Fruit fly (Drosophila melanogaster) whole organism, prepupa: ENCODE data around the gene Tm2.

ENCODE experiments used
- Blimp-1 ChIP-seq: fragments of 200-800 bp; sonication (Bioruptor generic); optimal IDR thresholded peaks from 3 replicates; lab custom pipeline; 2017; ENCODE audit warnings: missing biosample characterization, missing genetic modification characterization, mild to moderate bottlenecking, moderate library complexity, missing genetic modification reagents
- CG10631 ChIP-seq: fragments of 200-800 bp; sonication (Bioruptor generic); optimal IDR thresholded peaks from 2 replicates; lab custom pipeline; 2016; ENCODE audit warnings: missing biosample characterization, missing genetic modification characterization
- CG11762 ChIP-seq: fragments of 200-800 bp; sonication (Bioruptor generic); optimal IDR thresholded peaks from 3 replicates; lab custom pipeline; 2016; ENCODE audit warnings: missing biosample characterization, missing genetic modification characterization; ENCODE audit not compliant: insufficient read depth
- CG1621 ChIP-seq: fragments of 200-800 bp; sonication (Bioruptor generic); optimal IDR thresholded peaks from 3 replicates; lab custom pipeline; 2018; ENCODE audit warnings: missing biosample characterization, mild to moderate bottlenecking, missing genetic modification characterization
- CG16779 ChIP-seq: fragments of 200-800 bp; sonication (Bioruptor generic); optimal IDR thresholded peaks from 3 replicates; lab custom pipeline; 2017; ENCODE audit warnings: missing biosample characterization, mild to moderate bottlenecking, missing genetic modification characterization
- CG3032 ChIP-seq: fragments of 200-800 bp; optimal IDR thresholded peaks from 2 replicates; lab custom pipeline; 2019; ENCODE audit warnings: missing biosample characterization, mild to moderate bottlenecking, missing genetic modification characterization, moderate library complexity
- CG34406 ChIP-seq: fragments of 200-800 bp; sonication (Bioruptor generic); optimal IDR thresholded peaks from 3 replicates; lab custom pipeline; 2016; ENCODE audit warnings: missing biosample characterization, missing genetic modification characterization
- CG3919 ChIP-seq: fragments of 200-800 bp; sonication (Bioruptor generic); optimal IDR thresholded peaks from 3 replicates; lab custom pipeline; 2016; ENCODE audit warnings: missing biosample characterization, missing genetic modification characterization
- CG6276 ChIP-seq: fragments of 200-800 bp; sonication (Bioruptor generic); optimal IDR thresholded peaks from 2 replicates; lab custom pipeline; 2017; ENCODE audit warnings: missing biosample characterization, mild to moderate bottlenecking, missing genetic modification characterization
- CG6792 ChIP-seq: fragments of 200-800 bp; sonication (Bioruptor generic); optimal IDR thresholded peaks from 3 replicates; lab custom pipeline; 2016; ENCODE audit warnings: missing biosample characterization, missing genetic modification characterization
- CG6808 ChIP-seq: fragments of 200-800 bp; sonication (Bioruptor generic); optimal IDR thresholded peaks from 3 replicates; lab custom pipeline; 2017; ENCODE audit warnings: missing biosample characterization, missing genetic modification characterization, mild to moderate bottlenecking, moderate library complexity, missing genetic modification reagents
- CG9139 ChIP-seq: fragments of 200-800 bp; sonication (Bioruptor generic); optimal IDR thresholded peaks from 3 replicates; lab custom pipeline; 2017; ENCODE audit warnings: missing biosample characterization, mild to moderate bottlenecking, missing genetic modification characterization
- Eip78C ChIP-seq: fragments of 200-800 bp; sonication (Bioruptor generic); peaks from one replicate; lab custom pipeline; 2016; ENCODE audit warnings: missing biosample characterization, missing genetic modification characterization
- Ets21C ChIP-seq: fragments of 200-800 bp; sonication (Bioruptor generic); optimal IDR thresholded peaks from 3 replicates; lab custom pipeline; 2016; ENCODE audit warnings: missing biosample characterization, missing genetic modification characterization
- Ets96B ChIP-seq: fragments of 200-800 bp; optimal IDR thresholded peaks from 2 replicates; lab custom pipeline; 2019; ENCODE audit warnings: missing biosample characterization, mild to moderate bottlenecking, missing genetic modification characterization, moderate library complexity
- Gug ChIP-seq: fragments of 200-800 bp; sonication (Bioruptor generic); IDR thresholded peaks from 2 replicates; pipeline ENCODE4 v1.3.6; 2022; ENCODE audit warnings: missing biosample characterization, missing genetic modification characterization
- Hr39 ChIP-seq: fragments of 200-800 bp; sonication (Bioruptor generic); optimal IDR thresholded peaks from 2 replicates; lab custom pipeline; 2016; ENCODE audit warnings: missing biosample characterization, missing genetic modification characterization
- Hr4 ChIP-seq: fragments of 200-800 bp; sonication (Bioruptor generic); optimal IDR thresholded peaks from 3 replicates; lab custom pipeline; 2016; ENCODE audit warnings: missing biosample characterization, missing genetic modification characterization
- OdsH ChIP-seq: fragments of 200-800 bp; sonication (Bioruptor generic); optimal IDR thresholded peaks from 3 replicates; lab custom pipeline; 2016; ENCODE audit warnings: missing biosample characterization, missing genetic modification characterization
- Smox ChIP-seq: fragments of 200-800 bp; sonication (Bioruptor generic); optimal IDR thresholded peaks from 3 replicates; lab custom pipeline; 2016; ENCODE audit warnings: missing biosample characterization, missing genetic modification characterization
- Sox14 ChIP-seq: fragments of 200-800 bp; sonication (Bioruptor generic); optimal IDR thresholded peaks from 3 replicates; lab custom pipeline; 2016; ENCODE audit warnings: missing biosample characterization, missing genetic modification characterization
- dsx ChIP-seq: fragments of 200-800 bp; optimal IDR thresholded peaks from 3 replicates; lab custom pipeline; 2019; ENCODE audit warnings: missing biosample characterization, mild to moderate bottlenecking, missing genetic modification characterization, moderate library complexity; ENCODE audit not compliant: poor library complexity, severe bottlenecking
- eg ChIP-seq: fragments of 200-800 bp; sonication (Bioruptor generic); IDR thresholded peaks from 3 replicates; pipeline ENCODE4 v1.3.6; 2022; ENCODE audit warnings: missing biosample characterization, missing genetic modification characterization
- esn ChIP-seq: fragments of 200-800 bp; sonication (Bioruptor generic); optimal IDR thresholded peaks from 2 replicates; lab custom pipeline; 2016; ENCODE audit warnings: missing biosample characterization, mild to moderate bottlenecking, missing genetic modification characterization, moderate library complexity
- fd59A ChIP-seq: fragments of 200-800 bp; sonication (Bioruptor generic); optimal IDR thresholded peaks from 2 replicates; lab custom pipeline; 2017; ENCODE audit warnings: missing biosample characterization, mild to moderate bottlenecking, missing genetic modification characterization, missing genetic modification reagents
- fd85E ChIP-seq: fragments of 200-800 bp; sonication (Bioruptor generic); optimal IDR thresholded peaks from 3 replicates; lab custom pipeline; 2016; ENCODE audit warnings: missing biosample characterization, missing genetic modification characterization
- fkh ChIP-seq: fragments of 200-800 bp; sonication (Bioruptor generic); optimal IDR thresholded peaks from 3 replicates; lab custom pipeline; 2017; ENCODE audit warnings: missing biosample characterization, mild to moderate bottlenecking, missing genetic modification characterization, moderate library complexity
- lz ChIP-seq: fragments of 200-800 bp; sonication (Bioruptor generic); optimal IDR thresholded peaks from 3 replicates; lab custom pipeline; 2016; ENCODE audit warnings: missing biosample characterization, missing genetic modification characterization
- net ChIP-seq: fragments of 200-800 bp; sonication (Bioruptor generic); optimal IDR thresholded peaks from 3 replicates; lab custom pipeline; 2016; ENCODE audit warnings: missing biosample characterization, missing genetic modification characterization
- pdm3 ChIP-seq: fragments of 200-800 bp; sonication (Bioruptor generic); optimal IDR thresholded peaks from 3 replicates; lab custom pipeline; 2016; ENCODE audit warnings: missing biosample characterization, missing genetic modification characterization
- svp ChIP-seq: fragments of 200-800 bp; sonication (Bioruptor generic); peaks from one replicate; lab custom pipeline; 2016; ENCODE audit warnings: missing biosample characterization, missing genetic modification characterization
- topi ChIP-seq: fragments of 200-800 bp; sonication (Bioruptor generic); optimal IDR thresholded peaks from 3 replicates; lab custom pipeline; 2016; ENCODE audit warnings: missing biosample characterization, missing genetic modification characterization
- vri ChIP-seq: fragments of 200-800 bp; sonication (Bioruptor generic); optimal IDR thresholded peaks from 3 replicates; lab custom pipeline; 2016; ENCODE audit warnings: missing biosample characterization, mild to moderate bottlenecking, missing genetic modification characterization

The Tm2 gene

DNA sequence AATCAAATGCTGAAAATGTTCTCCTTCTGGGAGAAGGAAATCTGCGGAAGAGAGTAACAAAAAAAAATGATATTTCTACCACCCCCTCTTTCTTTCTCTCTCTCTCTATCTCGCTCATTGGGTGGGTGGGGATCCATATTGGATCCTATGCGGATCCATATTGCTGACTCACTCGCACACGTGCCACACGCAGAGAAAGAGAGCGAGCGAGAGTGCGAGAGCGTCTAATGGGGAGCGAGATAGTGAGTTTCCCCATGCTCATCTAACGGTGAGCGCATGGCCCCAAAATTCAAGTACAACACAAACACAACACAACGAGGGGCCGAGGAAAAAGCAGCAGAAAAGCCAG is 23.3 kb upstream of the Tm2 start:
- TF ChIP-seq CG6276 (GFP tag; lab: Kevin White, UChicago) (peak; percentile 31), Ets21C (GFP tag; lab: Kevin White, UChicago) (no peak), CG6792 (GFP tag; lab: Kevin White, UChicago) (no peak), topi (no peak)

DNA sequence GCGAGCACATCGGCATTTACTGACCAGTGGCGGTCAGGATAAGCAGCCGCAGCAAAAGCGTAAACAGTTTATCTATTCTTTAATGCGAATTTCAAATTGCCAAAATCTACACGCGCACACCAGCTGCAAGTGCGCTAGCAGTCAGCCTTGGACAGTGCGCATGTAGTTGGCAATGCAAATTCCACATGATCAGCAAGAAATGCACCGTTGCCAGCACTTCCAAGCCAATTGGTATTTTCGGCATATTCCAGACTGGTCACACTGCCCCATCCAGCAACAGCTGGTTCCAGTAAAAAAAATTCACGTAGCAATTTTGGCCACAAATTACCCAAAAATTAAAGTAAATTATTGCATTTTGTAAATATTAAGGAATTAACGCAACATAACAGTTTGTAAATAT is 22.2 kb upstream of the Tm2 start:
- TF ChIP-seq esn (peak; percentile 14), Ets21C (GFP tag; lab: Kevin White, UChicago) (no peak), Ets96B (tag; lab: Kevin White, UChicago) (no peak), Gug (no peak), vri (GFP tag; lab: Kevin White, UChicago) (no peak), net (GFP tag; lab: Kevin White, UChicago) (no peak), Hr39 (GFP tag; lab: Kevin White, UChicago) (peak; percentile 5), fd85E (GFP tag; lab: Kevin White, UChicago) (no peak), CG9139 (GFP tag; lab: Kevin White, UChicago) (no peak), OdsH (GFP tag; lab: Kevin White, UChicago) (no peak), svp (no peak), CG11762 (no peak), CG16779 (no peak), Blimp-1 (GFP tag; lab: Kevin White, UChicago) (no peak), dsx (GFP tag; lab: Kevin White, UChicago) (no peak), lz (GFP tag; lab: Kevin White, UChicago) (no peak), Smox (GFP tag; lab: Kevin White, UChicago) (no peak), CG3032 (tag; lab: Kevin White, UChicago) (peak; percentile 1), pdm3 (no peak), Sox14 (GFP tag; lab: Kevin White, UChicago) (peak; percentile 4), Hr4 (GFP tag; lab: Kevin White, UChicago) (no peak), fkh (GFP tag; lab: Kevin White, UChicago) (no peak), CG6808 (GFP tag; lab: Kevin White, UChicago) (no peak), Eip78C (peak; percentile 0), CG34406 (GFP tag; lab: Kevin White, UChicago) (no peak), CG10631 (no peak)

DNA sequence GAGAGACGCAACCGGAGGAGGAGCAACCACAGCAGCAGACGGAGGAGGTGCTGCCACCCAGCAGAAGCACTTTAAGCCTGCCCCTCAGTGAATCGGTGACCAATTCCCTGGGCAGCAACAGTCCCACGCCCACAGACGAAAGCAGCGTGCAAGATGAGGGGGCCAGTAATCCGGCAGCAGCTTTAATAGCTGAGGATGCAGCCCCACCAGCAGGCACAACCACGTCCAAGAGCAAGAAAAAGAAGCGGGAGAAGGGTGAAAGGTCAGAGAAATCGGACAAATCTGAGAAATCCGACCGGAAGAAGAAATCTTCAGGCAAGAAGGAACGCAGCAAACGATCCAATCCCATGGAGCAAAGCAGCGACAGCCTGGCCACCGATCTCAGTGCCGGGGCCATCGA is 21.2 kb upstream of the Tm2 start:
- TF ChIP-seq CG3919 (GFP tag; lab: Kevin White, UChicago) (no peak), eg (GFP tag; lab: Robert Waterston, UW) (no peak), CG6276 (GFP tag; lab: Kevin White, UChicago) (no peak)
- TF ChIP-seq, all 60 proteins: peak for 0

DNA sequence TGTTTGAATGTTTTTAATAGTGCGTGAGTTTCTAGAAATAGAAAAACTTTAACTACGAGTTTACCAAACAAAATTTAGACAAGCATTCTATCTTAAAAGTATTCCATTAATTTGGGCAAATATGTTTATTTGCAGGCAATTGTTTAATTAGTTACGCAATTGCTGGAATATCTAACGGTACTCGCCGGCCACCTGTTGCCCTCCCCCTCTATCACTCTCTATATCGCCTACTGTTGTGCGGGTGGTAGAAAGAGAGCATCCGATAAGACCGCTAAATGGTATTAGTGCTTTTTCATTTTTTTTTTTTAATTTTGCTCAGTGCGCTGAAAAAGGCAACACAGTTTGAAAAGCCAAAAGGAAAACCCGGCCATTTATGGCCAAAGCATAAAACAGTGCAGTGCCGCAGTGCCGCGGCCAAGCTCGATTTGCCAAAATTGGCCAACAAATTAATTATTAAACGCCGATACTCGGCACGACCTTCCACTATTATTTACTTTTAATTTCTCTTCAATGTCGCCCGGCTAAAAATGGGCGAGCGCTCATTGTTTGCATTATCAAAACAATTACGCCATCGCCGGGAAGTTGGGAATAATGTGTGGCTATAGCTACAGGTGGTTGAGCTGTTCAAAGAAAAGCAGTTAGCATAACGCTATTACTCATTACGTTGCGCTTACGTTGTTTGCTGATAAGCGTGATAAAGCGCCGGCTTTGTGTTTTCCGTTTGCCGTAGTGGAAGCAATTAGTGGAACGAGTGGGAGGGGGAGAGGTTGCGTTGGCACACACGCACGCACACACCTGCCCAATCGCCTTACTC is 20.0 kb upstream of the Tm2 start:
- TF ChIP-seq pdm3 (no peak), fd59A (GFP tag; lab: Kevin White, UChicago) (no peak), net (GFP tag; lab: Kevin White, UChicago) (no peak), vri (GFP tag; lab: Kevin White, UChicago) (peak; percentile 47), topi (no peak), svp (peak; percentile 34), lz (GFP tag; lab: Kevin White, UChicago) (no peak), fkh (GFP tag; lab: Kevin White, UChicago) (peak; percentile 70), CG1621 (tag; lab: Kevin White, UChicago) (peak; percentile 15)
- TF ChIP-seq, all 60 proteins: peak for 4
